Worm (Caenorhabditis elegans): ENCODE measurements around the gene pqn-68.

DNA sequence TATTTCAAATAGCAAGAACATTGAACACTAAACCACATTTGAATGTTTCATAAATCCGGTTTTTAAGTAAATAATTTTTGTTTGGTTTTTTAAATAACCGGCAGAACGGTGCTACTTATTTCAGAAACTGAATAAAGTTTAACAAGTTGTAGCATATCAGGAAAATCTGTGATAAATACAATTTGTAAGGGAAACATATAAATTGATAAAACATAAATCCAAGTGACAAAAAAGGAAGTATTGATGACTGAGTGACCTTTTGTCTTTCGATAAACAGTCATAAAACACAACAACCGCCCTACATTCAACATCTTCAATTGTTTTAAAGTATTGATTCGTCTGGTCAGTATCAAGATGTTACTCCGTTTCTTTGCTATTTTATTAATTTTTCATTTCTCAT is 42.8 kb downstream of the pqn-68 start, which contains the start of gene far-5:
- TF ChIP-seq nhr-11 (tag; optimal IDR thresholded peaks at IDR 0.05) (no peak), elt-2 (tag; optimal IDR thresholded peaks at IDR 0.05) (no peak), F13H6.1 (tag; optimal IDR thresholded peaks at IDR 0.05) (no peak), ceh-34 (tag; optimal IDR thresholded peaks at IDR 0.05) (no peak), npax-4 (tag; optimal IDR thresholded peaks at IDR 0.05) (no peak), pqm-1 (tag; optimal IDR thresholded peaks at IDR 0.05) (no peak)

All from whole organism, late embryonic.